Fruit fly (Drosophila melanogaster) whole organism, prepupa: ENCODE data around the gene CG9259.
A peak's percentile ranks its signal among the peaks of the same experiment; 100 is the strongest.

Source experiments
- Blimp-1 ChIP-seq: fragments of 200-800 bp; sonication (Bioruptor generic); optimal IDR thresholded peaks from 3 replicates; lab custom pipeline; 2017; ENCODE audit warnings: missing biosample characterization, missing genetic modification characterization, mild to moderate bottlenecking, moderate library complexity, missing genetic modification reagents
- CG10631 ChIP-seq: fragments of 200-800 bp; sonication (Bioruptor generic); optimal IDR thresholded peaks from 2 replicates; lab custom pipeline; 2016; ENCODE audit warnings: missing biosample characterization, missing genetic modification characterization
- CG11294 ChIP-seq: fragments of 200-800 bp; sonication (Bioruptor generic); IDR thresholded peaks from 2 replicates; pipeline ENCODE4 v1.3.6; 2022; ENCODE audit warnings: missing biosample characterization, missing genetic modification characterization
- CG11762 ChIP-seq: fragments of 200-800 bp; sonication (Bioruptor generic); optimal IDR thresholded peaks from 3 replicates; lab custom pipeline; 2016; ENCODE audit warnings: missing biosample characterization, missing genetic modification characterization; ENCODE audit not compliant: insufficient read depth
- CG11902 ChIP-seq: fragments of 200-800 bp; sonication (Bioruptor generic); optimal IDR thresholded peaks from 3 replicates; lab custom pipeline; 2016; ENCODE audit warnings: missing biosample characterization, missing genetic modification characterization
- CG15336 ChIP-seq: fragments of 200-800 bp; sonication (Bioruptor generic); IDR thresholded peaks from 2 replicates; pipeline ENCODE4 v1.3.6; 2022; ENCODE audit warnings: missing biosample characterization, missing genetic modification characterization
- CG1621 ChIP-seq: fragments of 200-800 bp; sonication (Bioruptor generic); optimal IDR thresholded peaks from 3 replicates; lab custom pipeline; 2018; ENCODE audit warnings: missing biosample characterization, mild to moderate bottlenecking, missing genetic modification characterization
- CG16779 ChIP-seq: fragments of 200-800 bp; sonication (Bioruptor generic); optimal IDR thresholded peaks from 3 replicates; lab custom pipeline; 2017; ENCODE audit warnings: missing biosample characterization, mild to moderate bottlenecking, missing genetic modification characterization
- CG3032 ChIP-seq: fragments of 200-800 bp; optimal IDR thresholded peaks from 2 replicates; lab custom pipeline; 2019; ENCODE audit warnings: missing biosample characterization, mild to moderate bottlenecking, missing genetic modification characterization, moderate library complexity
- CG31627 ChIP-seq: fragments of 200-800 bp; sonication (Bioruptor generic); optimal IDR thresholded peaks from 3 replicates; lab custom pipeline; 2016; ENCODE audit warnings: missing biosample characterization, missing genetic modification characterization
- CG32006 ChIP-seq: fragments of 200-800 bp; sonication (Bioruptor generic); optimal IDR thresholded peaks from 3 replicates; lab custom pipeline; 2017; ENCODE audit warnings: missing biosample characterization, mild to moderate bottlenecking, missing genetic modification characterization
- CG34406 ChIP-seq: fragments of 200-800 bp; sonication (Bioruptor generic); optimal IDR thresholded peaks from 3 replicates; lab custom pipeline; 2016; ENCODE audit warnings: missing biosample characterization, missing genetic modification characterization
- CG6163 ChIP-seq: fragments of 200-800 bp; sonication (Bioruptor generic); IDR thresholded peaks from 3 replicates; pipeline ENCODE4 v1.3.6; 2022; ENCODE audit warnings: missing biosample characterization, missing genetic modification characterization
- CG6276 ChIP-seq: fragments of 200-800 bp; sonication (Bioruptor generic); optimal IDR thresholded peaks from 2 replicates; lab custom pipeline; 2017; ENCODE audit warnings: missing biosample characterization, mild to moderate bottlenecking, missing genetic modification characterization
- CG6792 ChIP-seq: fragments of 200-800 bp; sonication (Bioruptor generic); optimal IDR thresholded peaks from 3 replicates; lab custom pipeline; 2016; ENCODE audit warnings: missing biosample characterization, missing genetic modification characterization
- CG6854 ChIP-seq: fragments of 200-800 bp; sonication (Bioruptor generic); optimal IDR thresholded peaks from 2 replicates; lab custom pipeline; 2017; ENCODE audit warnings: missing biosample characterization, mild to moderate bottlenecking, missing genetic modification characterization
- CG7368 ChIP-seq: fragments of 200-800 bp; sonication (Bioruptor generic); optimal IDR thresholded peaks from 3 replicates; lab custom pipeline; 2016; ENCODE audit warnings: missing biosample characterization, missing genetic modification characterization
- CG8119 ChIP-seq: fragments of 200-800 bp; sonication (Bioruptor generic); IDR thresholded peaks from 3 replicates; pipeline ENCODE4 v1.3.6; 2022; ENCODE audit warnings: missing biosample characterization, missing genetic modification characterization
- CG8319 ChIP-seq: fragments of 200-800 bp; sonication (Bioruptor generic); optimal IDR thresholded peaks from 3 replicates; lab custom pipeline; 2016; ENCODE audit warnings: missing biosample characterization, missing genetic modification characterization
- CG8632 ChIP-seq: fragments of 200-800 bp; sonication (Bioruptor generic); optimal IDR thresholded peaks from 3 replicates; lab custom pipeline; 2016; ENCODE audit warnings: missing biosample characterization, missing genetic modification characterization
- CG9139 ChIP-seq: fragments of 200-800 bp; sonication (Bioruptor generic); optimal IDR thresholded peaks from 3 replicates; lab custom pipeline; 2017; ENCODE audit warnings: missing biosample characterization, mild to moderate bottlenecking, missing genetic modification characterization
- Eip75B ChIP-seq: fragments of 200-800 bp; sonication (Bioruptor generic); optimal IDR thresholded peaks from 3 replicates; lab custom pipeline; 2016; ENCODE audit warnings: missing biosample characterization, missing genetic modification characterization
- Eip78C ChIP-seq: fragments of 200-800 bp; sonication (Bioruptor generic); peaks from one replicate; lab custom pipeline; 2016; ENCODE audit warnings: missing biosample characterization, missing genetic modification characterization
- Eip93F ChIP-seq: fragments of 200-800 bp; sonication (Bioruptor generic); optimal IDR thresholded peaks from 2 replicates; lab custom pipeline; 2016; ENCODE audit warnings: missing biosample characterization, mild to moderate bottlenecking, missing genetic modification characterization
- Gug ChIP-seq: fragments of 200-800 bp; sonication (Bioruptor generic); IDR thresholded peaks from 2 replicates; pipeline ENCODE4 v1.3.6; 2022; ENCODE audit warnings: missing biosample characterization, missing genetic modification characterization
- Hr38 ChIP-seq: sonication (Bioruptor generic); optimal IDR thresholded peaks from 2 replicates; lab custom pipeline; 2016; ENCODE audit warnings: missing biosample characterization, missing genetic modification characterization
- Hr4 ChIP-seq: fragments of 200-800 bp; sonication (Bioruptor generic); optimal IDR thresholded peaks from 3 replicates; lab custom pipeline; 2016; ENCODE audit warnings: missing biosample characterization, missing genetic modification characterization
- Lpt ChIP-seq: fragments of 200-800 bp; sonication (Bioruptor generic); optimal IDR thresholded peaks from 3 replicates; lab custom pipeline; 2016; ENCODE audit warnings: missing biosample characterization, missing genetic modification characterization
- Met ChIP-seq: fragments of 200-800 bp; sonication (Bioruptor generic); optimal IDR thresholded peaks from 3 replicates; lab custom pipeline; 2016; ENCODE audit warnings: missing biosample characterization, missing genetic modification characterization
- OdsH ChIP-seq: fragments of 200-800 bp; sonication (Bioruptor generic); optimal IDR thresholded peaks from 3 replicates; lab custom pipeline; 2016; ENCODE audit warnings: missing biosample characterization, missing genetic modification characterization
- Smox ChIP-seq: fragments of 200-800 bp; sonication (Bioruptor generic); optimal IDR thresholded peaks from 3 replicates; lab custom pipeline; 2016; ENCODE audit warnings: missing biosample characterization, missing genetic modification characterization
- Sox102F ChIP-seq: fragments of 200-800 bp; sonication (Bioruptor generic); optimal IDR thresholded peaks from 2 replicates; lab custom pipeline; 2016; ENCODE audit warnings: missing biosample characterization, mild to moderate bottlenecking, missing genetic modification characterization
- Sox15 ChIP-seq: fragments of 200-800 bp; sonication (Bioruptor generic); optimal IDR thresholded peaks from 3 replicates; lab custom pipeline; 2016; ENCODE audit warnings: missing biosample characterization, missing genetic modification characterization
- dac ChIP-seq: fragments of 200-800 bp; sonication (Bioruptor generic); optimal IDR thresholded peaks from 2 replicates; lab custom pipeline; 2017; ENCODE audit warnings: missing biosample characterization, mild to moderate bottlenecking, missing genetic modification characterization
- dsx ChIP-seq: fragments of 200-800 bp; optimal IDR thresholded peaks from 3 replicates; lab custom pipeline; 2019; ENCODE audit warnings: missing biosample characterization, mild to moderate bottlenecking, missing genetic modification characterization, moderate library complexity; ENCODE audit not compliant: poor library complexity, severe bottlenecking
- eg ChIP-seq: fragments of 200-800 bp; sonication (Bioruptor generic); IDR thresholded peaks from 3 replicates; pipeline ENCODE4 v1.3.6; 2022; ENCODE audit warnings: missing biosample characterization, missing genetic modification characterization
- fd59A ChIP-seq: fragments of 200-800 bp; sonication (Bioruptor generic); optimal IDR thresholded peaks from 2 replicates; lab custom pipeline; 2017; ENCODE audit warnings: missing biosample characterization, mild to moderate bottlenecking, missing genetic modification characterization, missing genetic modification reagents
- fkh ChIP-seq: fragments of 200-800 bp; sonication (Bioruptor generic); optimal IDR thresholded peaks from 3 replicates; lab custom pipeline; 2017; ENCODE audit warnings: missing biosample characterization, mild to moderate bottlenecking, missing genetic modification characterization, moderate library complexity
- net ChIP-seq: fragments of 200-800 bp; sonication (Bioruptor generic); optimal IDR thresholded peaks from 3 replicates; lab custom pipeline; 2016; ENCODE audit warnings: missing biosample characterization, missing genetic modification characterization
- pdm3 ChIP-seq: fragments of 200-800 bp; sonication (Bioruptor generic); optimal IDR thresholded peaks from 3 replicates; lab custom pipeline; 2016; ENCODE audit warnings: missing biosample characterization, missing genetic modification characterization
- salr ChIP-seq, 2 experiments: fragments of 200-800 bp; sonication (Bioruptor generic); optimal IDR thresholded peaks; 3 replicates each; lab custom pipeline; 2016 to 2018; ENCODE audit warnings: missing biosample characterization in 2 of 2, missing genetic modification characterization in 2 of 2, mild to moderate bottlenecking in 1 of 2
- spab ChIP-seq: fragments of 200-800 bp; sonication (Bioruptor generic); optimal IDR thresholded peaks from 2 replicates; lab custom pipeline; 2017; ENCODE audit warnings: missing biosample characterization, mild to moderate bottlenecking, missing genetic modification characterization, missing genetic modification reagents
- ss ChIP-seq, 2 experiments: fragments of 200-800 bp; sonication (Bioruptor generic); optimal IDR thresholded peaks; 2 replicates in 1 of 2; 3 replicates in 1 of 2; lab custom pipeline; 2017 to 2018; ENCODE audit warnings: mild to moderate bottlenecking in 2 of 2, missing biosample characterization in 2 of 2, missing genetic modification characterization in 2 of 2, moderate library complexity in 1 of 2
- svp ChIP-seq: fragments of 200-800 bp; sonication (Bioruptor generic); peaks from one replicate; lab custom pipeline; 2016; ENCODE audit warnings: missing biosample characterization, missing genetic modification characterization
- vri ChIP-seq: fragments of 200-800 bp; sonication (Bioruptor generic); optimal IDR thresholded peaks from 3 replicates; lab custom pipeline; 2016; ENCODE audit warnings: missing biosample characterization, mild to moderate bottlenecking, missing genetic modification characterization

CG9259 gene

DNA sequence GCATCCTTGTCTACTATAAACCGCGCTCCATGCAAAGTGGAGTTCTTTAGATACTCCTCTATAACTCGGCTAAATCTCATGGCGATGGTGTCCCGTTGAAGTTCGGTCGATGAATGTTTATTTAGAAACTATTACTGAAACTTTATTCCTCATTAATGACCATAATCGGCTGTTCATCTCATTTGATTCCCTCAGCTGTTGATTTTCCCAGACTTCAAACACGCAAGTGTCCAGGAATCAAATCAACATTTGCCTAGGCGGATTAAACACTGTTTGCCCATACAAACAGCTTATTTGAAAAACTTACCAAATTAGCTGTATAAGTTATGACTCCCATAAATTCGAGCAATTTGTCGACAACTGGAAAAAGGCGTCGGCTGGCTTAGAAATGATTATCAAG lies 524 bp upstream of the CG9259 start, which contains the start of gene ppk13:
ppk13 (minus strand) TSS at position 101 of the 400 bp plus-strand sequence.
- TF ChIP-seq CG16779 (tag; lab: Kevin White, UChicago) (no peak), net (no peak), CG8319 (GFP tag; lab: Kevin White, UChicago) (no peak), vri (no peak), CG11902 (GFP tag; lab: Kevin White, UChicago) (no peak), Met (GFP tag; lab: Kevin White, UChicago) (no peak), pdm3 (GFP tag; lab: Kevin White, UChicago) (no peak), CG32006 (GFP tag; lab: Kevin White, UChicago) (no peak), svp (GFP tag; lab: Kevin White, UChicago) (no peak), CG11762 (no peak), dsx (GFP tag; lab: Kevin White, UChicago) (no peak), eg (GFP tag; lab: Robert Waterston, UW) (no peak), Smox (GFP tag; lab: Kevin White, UChicago) (no peak), Eip93F (no peak), CG6163 (GFP tag; lab: Robert Waterston, UW) (no peak)

DNA sequence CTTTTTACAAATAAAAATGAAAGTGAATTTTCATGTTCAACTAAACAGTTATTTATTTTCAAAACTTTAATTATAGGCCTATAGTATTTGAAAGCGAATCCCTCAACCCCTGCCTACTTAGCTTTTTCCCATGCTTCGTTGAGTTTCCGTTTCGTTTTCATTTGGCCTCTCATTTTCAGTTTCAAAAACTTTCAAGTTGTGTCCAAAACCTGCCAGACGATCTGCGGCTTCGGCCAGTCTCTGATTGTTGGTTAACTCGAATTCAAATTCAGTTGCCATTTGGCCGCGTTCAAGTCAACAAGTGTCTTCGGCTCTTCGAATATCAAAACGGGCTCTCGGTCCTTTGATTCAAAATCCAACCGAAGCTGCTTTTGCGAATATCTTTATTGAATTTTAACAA lies 1.8 kb downstream of the CG9259 start, which contains the start of gene CG14397:
CG14397 (plus strand) TSS at position 270 of the 400 bp plus-strand sequence.
- TF ChIP-seq dsx (GFP tag; lab: Kevin White, UChicago) (no peak), Blimp-1 (GFP tag; lab: Kevin White, UChicago) (peak; percentile 65), salr (GFP tag; optimal IDR thresholded peaks at IDR 0.05; lab: Kevin White, UChicago) (no peak), Gug (GFP tag; lab: Robert Waterston, UW) (no peak), CG31627 (GFP tag; lab: Kevin White, UChicago) (no peak), fkh (GFP tag; lab: Kevin White, UChicago) (no peak), CG9139 (GFP tag; lab: Kevin White, UChicago) (no peak), Sox15 (no peak)

DNA sequence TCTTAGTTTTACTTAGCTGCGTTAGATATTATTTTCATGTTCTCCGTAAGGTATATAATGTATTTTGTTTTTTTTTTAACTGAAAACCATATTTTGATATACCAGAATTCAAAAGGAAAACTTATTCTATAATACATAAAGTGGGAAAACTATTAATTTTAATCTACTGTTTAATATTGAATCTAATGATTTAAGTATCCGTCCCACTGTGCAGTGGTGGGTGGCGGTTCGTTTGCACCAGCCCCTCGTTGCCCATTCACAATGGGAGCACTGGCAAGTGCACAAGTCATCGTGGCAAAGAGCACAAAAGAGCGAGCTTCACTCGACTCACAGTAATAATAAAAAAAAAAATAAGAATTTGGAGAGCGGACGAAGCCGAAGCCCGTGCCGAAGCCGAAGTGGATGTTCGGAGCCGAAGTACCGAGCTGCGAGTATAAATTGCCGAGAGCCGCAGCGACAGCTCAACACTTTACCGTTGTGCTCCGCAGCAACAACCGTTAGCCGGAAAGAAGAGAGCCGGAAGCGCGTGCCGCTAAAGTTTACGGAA lies 7.3 kb downstream of the CG9259 start, which contains the start of gene CG34136:
CG34136 (plus strand) TSS at position 475 of the 547 bp plus-strand sequence.
- TF ChIP-seq CG3032 (tag; lab: Kevin White, UChicago): peak; percentile 51
- peak; percentile 3 for TF ChIP-seq Smox (GFP tag; lab: Kevin White, UChicago)
- peak; percentile 53 for TF ChIP-seq spab (GFP tag; lab: Kevin White, UChicago)
- no peak for TF ChIP-seq fkh (GFP tag; lab: Kevin White, UChicago)
- peak; percentile 59 for TF ChIP-seq Sox102F (GFP tag; lab: Kevin White, UChicago)
- peak; percentile 31 for TF ChIP-seq CG10631 (GFP tag; lab: Kevin White, UChicago)
- no peak for TF ChIP-seq CG11902 (GFP tag; lab: Kevin White, UChicago)
- peak; percentile 21 for TF ChIP-seq CG31627 (GFP tag; lab: Kevin White, UChicago)
- no peak for TF ChIP-seq Hr38 (GFP tag; lab: Kevin White, UChicago)
- peak; percentile 47 for TF ChIP-seq CG6854 (GFP tag; lab: Kevin White, UChicago)
- TF ChIP-seq CG8119 (GFP tag; lab: Robert Waterston, UW): peak; percentile 67; the same call in 1 of the 3 replicates
- peak; percentile 85 for TF ChIP-seq eg (GFP tag; lab: Robert Waterston, UW)
- TF ChIP-seq Lpt: peak; percentile 27
- TF ChIP-seq CG1621 (tag; lab: Kevin White, UChicago): peak; percentile 76
- TF ChIP-seq CG8632 (GFP tag; lab: Kevin White, UChicago): peak; percentile 25
- peak; percentile 24 for TF ChIP-seq vri
- peak; percentile 49 for TF ChIP-seq Eip75B
- TF ChIP-seq Eip93F: peak; percentile 9
- peak; percentile 86 for TF ChIP-seq Eip78C (GFP tag; lab: Kevin White, UChicago)
- peak; percentile 37 for TF ChIP-seq dac (GFP tag; lab: Kevin White, UChicago)
- TF ChIP-seq CG15336 (GFP tag; lab: Robert Waterston, UW): peak; percentile 72
- TF ChIP-seq CG32006 (GFP tag; lab: Kevin White, UChicago): peak; percentile 77
- TF ChIP-seq CG11762: no peak
- peak; percentile 34 to 61 for TF ChIP-seq salr (GFP tag; optimal IDR thresholded peaks at IDR 0.05; lab: Kevin White, UChicago)
- peak; percentile 71 for TF ChIP-seq CG6276 (GFP tag; lab: Kevin White, UChicago)
- TF ChIP-seq CG6163 (GFP tag; lab: Robert Waterston, UW): peak; percentile 87
- no peak for TF ChIP-seq CG34406 (GFP tag; lab: Kevin White, UChicago)
- TF ChIP-seq fd59A (GFP tag; lab: Kevin White, UChicago): no peak
- TF ChIP-seq CG11294 (GFP tag; lab: Robert Waterston, UW): 0 out of 2 replicates have a peak, but pooled peaks have one; percentile 28
- TF ChIP-seq ss (GFP tag; optimal IDR thresholded peaks at IDR 0.05; lab: Kevin White, UChicago): peak; percentile 58 to 80
- peak; percentile 52 for TF ChIP-seq CG7368 (GFP tag; lab: Kevin White, UChicago)
- peak; percentile 70 for TF ChIP-seq CG16779 (tag; lab: Kevin White, UChicago)
- TF ChIP-seq OdsH (GFP tag; lab: Kevin White, UChicago): peak; percentile 58
- TF ChIP-seq Hr4 (GFP tag; lab: Kevin White, UChicago): peak; percentile 60
- no peak for TF ChIP-seq Sox15
- peak; percentile 23 for TF ChIP-seq CG6792 (GFP tag; lab: Kevin White, UChicago)
